Fruit fly (Drosophila melanogaster) whole organism, prepupa: Measurements from ENCODE around the gene CG15461.

Source experiments
- CG10631 ChIP-seq: fragments of 200-800 bp; sonication (Bioruptor generic); optimal IDR thresholded peaks from 2 replicates; lab custom pipeline; 2016; ENCODE audit warnings: missing biosample characterization, missing genetic modification characterization
- CG11294 ChIP-seq: fragments of 200-800 bp; sonication (Bioruptor generic); IDR thresholded peaks from 2 replicates; pipeline ENCODE4 v1.3.6; 2022; ENCODE audit warnings: missing biosample characterization, missing genetic modification characterization
- CG1621 ChIP-seq: fragments of 200-800 bp; sonication (Bioruptor generic); optimal IDR thresholded peaks from 3 replicates; lab custom pipeline; 2018; ENCODE audit warnings: missing biosample characterization, mild to moderate bottlenecking, missing genetic modification characterization
- CG6808 ChIP-seq: fragments of 200-800 bp; sonication (Bioruptor generic); optimal IDR thresholded peaks from 3 replicates; lab custom pipeline; 2017; ENCODE audit warnings: missing biosample characterization, missing genetic modification characterization, mild to moderate bottlenecking, moderate library complexity, missing genetic modification reagents
- CG8119 ChIP-seq: fragments of 200-800 bp; sonication (Bioruptor generic); IDR thresholded peaks from 3 replicates; pipeline ENCODE4 v1.3.6; 2022; ENCODE audit warnings: missing biosample characterization, missing genetic modification characterization
- CG8319 ChIP-seq: fragments of 200-800 bp; sonication (Bioruptor generic); optimal IDR thresholded peaks from 3 replicates; lab custom pipeline; 2016; ENCODE audit warnings: missing biosample characterization, missing genetic modification characterization
- CG8632 ChIP-seq: fragments of 200-800 bp; sonication (Bioruptor generic); optimal IDR thresholded peaks from 3 replicates; lab custom pipeline; 2016; ENCODE audit warnings: missing biosample characterization, missing genetic modification characterization
- Gug ChIP-seq: fragments of 200-800 bp; sonication (Bioruptor generic); IDR thresholded peaks from 2 replicates; pipeline ENCODE4 v1.3.6; 2022; ENCODE audit warnings: missing biosample characterization, missing genetic modification characterization
- OdsH ChIP-seq: fragments of 200-800 bp; sonication (Bioruptor generic); optimal IDR thresholded peaks from 3 replicates; lab custom pipeline; 2016; ENCODE audit warnings: missing biosample characterization, missing genetic modification characterization
- fkh ChIP-seq: fragments of 200-800 bp; sonication (Bioruptor generic); optimal IDR thresholded peaks from 3 replicates; lab custom pipeline; 2017; ENCODE audit warnings: missing biosample characterization, mild to moderate bottlenecking, missing genetic modification characterization, moderate library complexity
- lz ChIP-seq: fragments of 200-800 bp; sonication (Bioruptor generic); optimal IDR thresholded peaks from 3 replicates; lab custom pipeline; 2016; ENCODE audit warnings: missing biosample characterization, missing genetic modification characterization
- pdm3 ChIP-seq: fragments of 200-800 bp; sonication (Bioruptor generic); optimal IDR thresholded peaks from 3 replicates; lab custom pipeline; 2016; ENCODE audit warnings: missing biosample characterization, missing genetic modification characterization

DNA sequence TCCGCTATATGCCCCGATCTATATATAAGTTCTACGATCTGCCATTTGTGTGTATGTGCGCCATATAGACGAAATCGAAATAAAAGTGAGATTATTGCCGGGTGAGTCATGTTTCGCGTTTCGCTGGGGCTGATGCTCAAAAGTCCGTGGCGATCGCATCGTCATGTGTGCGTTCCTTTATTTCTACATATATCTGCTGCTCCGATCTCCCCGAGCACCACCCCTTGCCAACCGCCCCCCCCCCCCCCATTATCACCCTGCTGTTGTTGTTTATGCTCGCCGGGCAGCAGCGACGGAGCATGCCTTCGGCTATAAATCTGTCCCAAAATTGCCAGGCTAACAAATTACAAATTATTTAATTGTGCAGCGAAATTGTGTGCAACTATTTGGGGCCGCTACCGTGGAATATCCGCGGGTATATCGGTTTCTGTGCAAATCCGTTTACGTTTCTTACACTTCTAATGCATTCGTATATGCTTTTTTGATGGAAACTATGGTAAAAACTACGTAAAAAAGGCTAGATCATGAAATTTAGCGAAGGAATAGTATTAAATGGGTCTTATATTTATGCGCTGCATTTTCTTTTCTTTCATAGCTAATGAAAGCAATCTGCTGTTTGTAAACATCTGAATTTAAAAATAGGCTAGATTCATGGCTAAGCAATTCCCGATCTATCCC is 33.9 kb downstream of the CG15461 start:
- TF ChIP-seq OdsH (GFP tag; lab: Kevin White, UChicago) (peak; percentile 29), pdm3 (GFP tag; lab: Kevin White, UChicago) (no peak), CG8632 (GFP tag; lab: Kevin White, UChicago) (no peak), lz (GFP tag; lab: Kevin White, UChicago) (no peak), fkh (no peak), CG11294 (GFP tag; lab: Robert Waterston, UW) (no peak), Gug (GFP tag; lab: Robert Waterston, UW) (0 out of 2 replicates have a peak, but pooled peaks have one; percentile 26), CG8119 (peak; percentile 51; the same call in 1 of the 3 replicates), CG10631 (GFP tag; lab: Kevin White, UChicago) (no peak), CG8319 (no peak), CG6808 (GFP tag; lab: Kevin White, UChicago) (no peak), CG1621 (no peak)
